Fruit fly (Drosophila melanogaster): ENCODE data around the gene CG32264.
A peak's percentile ranks its signal among the peaks of the same experiment; 100 is the strongest.

The CG32264 gene

DNA sequence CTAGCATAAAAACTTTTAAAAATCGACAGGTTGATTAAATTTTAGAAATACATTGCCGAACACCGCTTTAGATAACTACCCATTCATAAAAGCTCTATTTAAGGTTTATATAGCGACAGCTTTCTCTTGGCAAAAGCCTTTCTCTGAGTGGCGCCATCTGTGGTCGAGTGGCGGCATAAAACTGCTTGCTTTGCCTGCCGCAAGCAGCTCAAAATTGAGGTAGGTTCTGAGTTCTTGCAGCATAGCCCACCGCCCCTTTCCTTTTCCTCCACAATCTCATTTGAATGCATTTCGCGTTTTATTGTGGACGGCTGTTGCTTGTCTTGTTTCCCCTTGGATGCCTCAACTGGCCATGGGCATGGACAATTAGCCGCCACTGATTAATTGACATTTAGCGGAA lies 38.4 kb downstream of the CG32264 start (continued):
- TF ChIP-seq prd (optimal IDR thresholded peaks at IDR 0.05) (no peak), prd (GFP tag; IDR thresholded peaks at IDR 0.05) (peak; percentile 58), CG5180 (GFP tag; optimal IDR thresholded peaks at IDR 0.05) (no peak), tx (GFP tag; optimal IDR thresholded peaks at IDR 0.05) (peak; percentile 7), CG43689 (GFP tag; IDR thresholded peaks at IDR 0.05) (peak; percentile 45), CG7556 (GFP tag; optimal IDR thresholded peaks at IDR 0.05) (no peak)

DNA sequence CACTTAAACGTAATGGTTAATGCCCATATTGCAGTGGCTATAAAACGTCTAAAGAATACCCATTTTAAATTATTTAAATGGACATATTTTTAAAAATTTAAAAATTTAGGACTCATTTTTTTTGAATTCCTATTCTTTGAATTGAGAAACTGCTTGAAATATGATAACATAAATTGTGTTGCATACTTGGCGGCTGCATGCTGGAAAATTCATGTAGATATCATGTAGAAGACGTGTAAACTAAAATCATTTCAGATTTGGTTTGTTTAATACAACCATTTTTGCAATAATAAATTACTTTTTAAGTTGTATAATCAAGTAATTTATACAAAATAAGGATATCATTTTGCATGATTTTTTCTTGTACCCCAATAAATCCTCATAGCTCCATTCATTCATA lies 39.6 kb downstream of the CG32264 start:
- TF ChIP-seq CG15479 (GFP tag; optimal IDR thresholded peaks at IDR 0.05): no peak
- peak; percentile 43 for TF ChIP-seq CG31365 (tag; optimal IDR thresholded peaks at IDR 0.05)
- no peak for TF ChIP-seq crc (GFP tag; optimal IDR thresholded peaks at IDR 0.05)
- TF ChIP-seq CG13287 (GFP tag; IDR thresholded peaks at IDR 0.05; ENCODE audit: partially characterized antibody): peak; percentile 10; the same call in 1 of the 2 replicates
- peak; percentile 21; the same call in 1 of the 2 replicates for TF ChIP-seq Bgb (GFP tag; IDR thresholded peaks at IDR 0.05; ENCODE audit: partially characterized antibody)
- peak; percentile 61; the same call in 1 of the 2 replicates for TF ChIP-seq amos (GFP tag; IDR thresholded peaks at IDR 0.05; ENCODE audit: partially characterized antibody)
- 0 out of 3 replicates have a peak, but pooled peaks have one; percentile 64 for TF ChIP-seq CG2199 (GFP tag; IDR thresholded peaks at IDR 0.05)
- peak; percentile 32; the same call in 1 of the 3 replicates for TF ChIP-seq knrl (GFP tag; IDR thresholded peaks at IDR 0.05; ENCODE audit: partially characterized antibody)
- TF ChIP-seq CTCF (GFP tag; optimal IDR thresholded peaks at IDR 0.05): peak; percentile 47

DNA sequence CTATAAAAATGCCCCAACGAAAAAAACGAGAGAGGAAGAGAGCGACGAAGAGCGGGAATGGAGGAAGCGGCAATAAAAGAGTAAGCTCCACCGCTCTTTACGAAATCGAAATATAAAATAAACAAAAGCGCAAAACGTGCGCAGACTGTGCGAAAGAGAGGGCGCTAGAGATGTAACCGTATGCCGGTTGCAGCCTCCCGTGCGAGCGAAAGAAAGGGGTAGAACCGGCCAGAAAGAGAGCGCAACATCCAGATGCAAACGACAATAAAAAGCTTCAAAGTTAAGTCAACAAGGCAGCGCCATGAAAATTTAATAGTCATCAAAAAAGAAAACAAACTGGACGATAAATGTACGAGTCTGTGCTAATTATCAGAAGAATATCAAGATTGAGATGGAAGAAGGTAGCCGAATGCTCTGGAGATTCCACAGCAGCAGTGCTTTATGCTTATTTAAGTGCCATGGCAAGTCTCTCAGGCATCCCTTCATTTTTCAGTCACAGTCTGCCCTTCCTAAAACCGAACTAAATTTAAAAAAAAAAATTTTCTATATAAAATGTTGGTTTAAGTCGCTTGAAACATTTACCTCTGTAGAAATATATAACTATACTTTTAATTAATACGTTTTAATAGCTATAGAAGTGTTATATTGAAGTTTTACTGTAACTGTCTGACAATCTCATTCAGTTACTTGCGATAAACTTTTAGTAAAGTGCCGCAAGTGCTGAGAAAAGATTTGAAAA lies 40.3 kb downstream of the CG32264 start:
- TF ChIP-seq CG32767 (GFP tag; IDR thresholded peaks at IDR 0.05) (peak; percentile 41; the same call in 1 of the 2 replicates), CG12104 (GFP tag; optimal IDR thresholded peaks at IDR 0.05) (peak; percentile 29), inv (GFP tag; IDR thresholded peaks at IDR 0.05; ENCODE audit: partially characterized antibody) (no peak), CG3847 (GFP tag; IDR thresholded peaks at IDR 0.05) (peak; percentile 60; the same call in 1 of the 2 replicates), bbx (GFP tag; IDR thresholded peaks at IDR 0.05; ENCODE audit: partially characterized antibody) (0 out of 2 replicates have a peak, but pooled peaks have one; percentile 29), CG34422 (GFP tag; IDR thresholded peaks at IDR 0.05) (peak; percentile 87; the same call in 2 of the 3 replicates), CG10209 (GFP tag; optimal IDR thresholded peaks at IDR 0.05) (peak; percentile 75), dimm (GFP tag; IDR thresholded peaks at IDR 0.05) (peak; percentile 50; the same call in 1 of the 2 replicates), prd (optimal IDR thresholded peaks at IDR 0.05) (no peak), prd (GFP tag; IDR thresholded peaks at IDR 0.05) (peak; percentile 76), CG7556 (GFP tag; optimal IDR thresholded peaks at IDR 0.05) (peak; percentile 79), nerfin-1 (tag; optimal IDR thresholded peaks at IDR 0.05) (peak; percentile 57), CG11093 (GFP tag; IDR thresholded peaks at IDR 0.05) (peak; percentile 22; the same call in 1 of the 3 replicates), jing (GFP tag; optimal IDR thresholded peaks at IDR 0.05) (peak; percentile 4), zfh1 (GFP tag; IDR thresholded peaks at IDR 0.05) (peak; percentile 56), lab (GFP tag; optimal IDR thresholded peaks at IDR 0.05) (peak; percentile 75), CG12155 (GFP tag; optimal IDR thresholded peaks at IDR 0.05) (peak; percentile 62), CG4730 (GFP tag; IDR thresholded peaks at IDR 0.05) (peak; percentile 63), phol (tag; optimal IDR thresholded peaks at IDR 0.05) (peak; percentile 63), btn (GFP tag; optimal IDR thresholded peaks at IDR 0.05) (no peak), CG12236 (GFP tag; optimal IDR thresholded peaks at IDR 0.05) (no peak), NFAT (GFP tag; IDR thresholded peaks at IDR 0.05) (0 out of 2 replicates have a peak, but pooled peaks have one; percentile 5), CG4854 (GFP tag; optimal IDR thresholded peaks at IDR 0.05) (peak; percentile 4), H15 (GFP tag; IDR thresholded peaks at IDR 0.05) (peak; percentile 62; the same call in 2 of the 3 replicates), sim (GFP tag; IDR thresholded peaks at IDR 0.05) (no peak), Pdp1 (GFP tag; optimal IDR thresholded peaks at IDR 0.05) (peak; percentile 22 to 29), CG1602 (GFP tag; optimal IDR thresholded peaks at IDR 0.05) (peak; percentile 39), CG17328 (GFP tag; IDR thresholded peaks at IDR 0.05) (peak; percentile 79), Ada2b (GFP tag; IDR thresholded peaks at IDR 0.05) (peak; percentile 73; the same call in 1 of the 2 replicates), CG17829 (tag; optimal IDR thresholded peaks at IDR 0.05) (peak; percentile 71), Sin3A (optimal IDR thresholded peaks at IDR 0.05) (no peak), Usf (GFP tag; optimal IDR thresholded peaks at IDR 0.05) (no peak), CG9932 (GFP tag; IDR thresholded peaks at IDR 0.05) (peak; percentile 80), CG4820 (GFP tag; optimal IDR thresholded peaks at IDR 0.05) (peak; percentile 32)
